Worm (Caenorhabditis elegans) whole organism, early embryonic: ENCODE results near the gene str-89.

ENCODE experiments used
- B0310.2 ChIP-seq: sonication (generic microtip); optimal IDR thresholded peaks from 2 replicates; lab custom pipeline; 2016; ENCODE audit warnings: mild to moderate bottlenecking, missing genetic modification characterization, missing compliant biosample characterization
- F13C5.2 ChIP-seq: sonication (generic microtip); optimal IDR thresholded peaks from 2 replicates; lab custom pipeline; 2017; ENCODE audit warnings: mild to moderate bottlenecking, missing genetic modification characterization, inconsistent platforms, missing compliant biosample characterization
- aly-1 ChIP-seq: sonication (generic microtip); optimal IDR thresholded peaks from 2 replicates; lab custom pipeline; 2016; ENCODE audit warnings: missing genetic modification characterization, missing compliant biosample characterization
- ama-1 ChIP-seq: fragments of 150-350 bp; optimal IDR thresholded peaks from 2 replicates; lab custom pipeline; 2014
- ceh-13 ChIP-seq: fragments of 200-800 bp; sonication (Bioruptor generic); optimal IDR thresholded peaks from 2 replicates; lab custom pipeline; 2018; ENCODE audit warnings: mild to moderate bottlenecking, missing genetic modification characterization, missing compliant biosample characterization
- ceh-36 ChIP-seq: sonication (generic microtip); optimal IDR thresholded peaks from 2 replicates; lab custom pipeline; 2016; ENCODE audit warnings: missing genetic modification characterization, inconsistent platforms, missing compliant biosample characterization
- ets-7 ChIP-seq: sonication (generic microtip); optimal IDR thresholded peaks from 2 replicates; lab custom pipeline; 2016; ENCODE audit warnings: missing genotype, missing genetic modification characterization, missing compliant biosample characterization
- flt-1 ChIP-seq: fragments of 200-800 bp; sonication (Bioruptor generic); IDR thresholded peaks from 2 replicates; pipeline ENCODE4 v1.3.6; 2022; ENCODE audit warnings: missing genetic modification characterization, missing compliant biosample characterization
- hmbx-1 ChIP-seq: sonication (generic microtip); optimal IDR thresholded peaks from 2 replicates; lab custom pipeline; 2016; ENCODE audit warnings: mild to moderate bottlenecking, missing genetic modification characterization, missing compliant biosample characterization
- hmg-4 ChIP-seq: fragments of 200-800 bp; sonication (Bioruptor generic); optimal IDR thresholded peaks from 2 replicates; lab custom pipeline; 2018; ENCODE audit warnings: mild to moderate bottlenecking, missing genetic modification characterization, missing compliant biosample characterization
- hnd-1 ChIP-seq: sonication (generic microtip); optimal IDR thresholded peaks from 2 replicates; lab custom pipeline; 2016; ENCODE audit warnings: missing genetic modification characterization, missing compliant biosample characterization
- pes-1 ChIP-seq: fragments of 200-800 bp; sonication (Bioruptor generic); IDR thresholded peaks from 2 replicates; pipeline ENCODE4 v1.3.6; 2022; ENCODE audit warnings: missing genetic modification reagents, missing genetic modification characterization, missing compliant biosample characterization
- scrt-1 ChIP-seq: fragments of 200-800 bp; sonication (Bioruptor generic); IDR thresholded peaks from 2 replicates; pipeline ENCODE4 v1.3.6; 2022; ENCODE audit warnings: missing genetic modification characterization, missing compliant biosample characterization
- sea-1 ChIP-seq: fragments of 200-800 bp; sonication (Bioruptor generic); conservative IDR thresholded peaks from 2 replicates; pipeline ENCODE4 v1.3.6; 2022; ENCODE audit warnings: missing genetic modification characterization, missing compliant biosample characterization
- tbx-11 ChIP-seq: fragments of 200-800 bp; sonication (Bioruptor generic); IDR thresholded peaks from 2 replicates; pipeline ENCODE4 v1.3.6; 2022; ENCODE audit warnings: missing genetic modification characterization, missing compliant biosample characterization
- tbx-37 ChIP-seq: fragments of 200-800 bp; sonication (Bioruptor generic); conservative IDR thresholded peaks from 2 replicates; pipeline ENCODE4 v1.3.6; 2022; ENCODE audit warnings: missing genetic modification reagents, missing genetic modification characterization, missing compliant biosample characterization
- tra-4 ChIP-seq: sonication (generic microtip); optimal IDR thresholded peaks from 2 replicates; lab custom pipeline; 2017; ENCODE audit warnings: missing genetic modification characterization, missing compliant biosample characterization

The str-89 gene

ce11 chrV:17714330-17714729 lies 45.7 kb downstream of the str-89 start, which contains the start of gene twk-33:
Gene twk-33, minus strand, starts transcription at chrV:17714377.
- no peak for TF ChIP-seq pes-1 (GFP tag; lab: Robert Waterston, UW)
- no peak for TF ChIP-seq ets-7
- no peak for TF ChIP-seq F13C5.2
- no peak for TF ChIP-seq B0310.2 (tag; lab: Kevin White, UChicago)
- TF ChIP-seq ceh-36 (tag; lab: Kevin White, UChicago), result no peak
- TF ChIP-seq aly-1, result no peak
- no peak for TF ChIP-seq hmg-4 (GFP tag; lab: Kevin White, UChicago)
- TF ChIP-seq tra-4, result no peak
- TF ChIP-seq flt-1, result no peak
- no peak for TF ChIP-seq scrt-1 (GFP tag; lab: Robert Waterston, UW)
- no peak for TF ChIP-seq tbx-37 (GFP tag; lab: Robert Waterston, UW)
- TF ChIP-seq tbx-11 (GFP tag; lab: Robert Waterston, UW), result no peak
- no peak for TF ChIP-seq ama-1 (lab: Kevin White, UChicago)
- TF ChIP-seq ceh-13 (GFP tag; lab: Kevin White, UChicago), result no peak
- no peak for TF ChIP-seq hnd-1 (tag; lab: Kevin White, UChicago)
- TF ChIP-seq sea-1 (GFP tag; lab: Robert Waterston, UW), result no peak

- TF ChIP-seq pes-1 (GFP tag; lab: Robert Waterston, UW) (no peak), ama-1 (lab: Kevin White, UChicago) (no peak), hmbx-1 (tag; lab: Kevin White, UChicago) (no peak), B0310.2 (tag; lab: Kevin White, UChicago) (no peak), tbx-11 (GFP tag; lab: Robert Waterston, UW) (no peak), sea-1 (GFP tag; lab: Robert Waterston, UW) (no peak), tbx-37 (GFP tag; lab: Robert Waterston, UW) (no peak), hmg-4 (GFP tag; lab: Kevin White, UChicago) (no peak), ceh-13 (GFP tag; lab: Kevin White, UChicago) (no peak), flt-1 (no peak)
Measured at ce11 chrV:17718647-17719046, 50.0 kb downstream of the str-89 start, which contains the start of gene str-77. Gene str-77, plus strand, starts transcription at chrV:17718947.
